In the genomic region with DNA sequence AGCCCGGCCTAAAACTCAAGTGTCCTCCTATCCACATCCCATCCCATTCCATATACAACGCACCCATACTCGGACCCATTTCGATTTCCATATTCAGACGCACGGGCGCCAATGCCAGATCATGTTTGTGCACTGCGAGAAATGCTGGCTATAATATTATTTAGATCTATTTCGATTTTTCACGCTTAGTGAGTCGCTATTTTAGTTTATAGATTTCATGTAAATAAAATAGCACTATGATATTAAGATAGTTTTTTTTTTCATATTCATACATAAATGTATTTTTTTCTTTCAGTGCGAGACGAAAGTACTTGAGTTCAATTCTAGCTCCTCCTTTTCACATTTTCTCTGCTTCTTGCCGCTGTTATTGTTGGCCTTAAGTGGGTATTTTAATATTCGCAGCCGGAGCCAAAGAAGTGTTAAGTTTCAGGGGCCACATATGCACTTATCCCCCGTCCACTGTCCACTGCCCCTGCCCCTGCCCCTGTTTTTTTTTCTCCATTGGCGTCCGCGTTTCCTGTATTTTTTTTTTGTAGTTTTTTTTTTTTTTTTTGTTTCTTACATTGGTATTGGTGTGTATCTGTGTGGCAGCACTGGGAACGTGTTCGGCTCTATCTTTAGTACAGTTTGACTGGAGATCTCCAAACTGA, we compare ENCODE assay signal across 5 fruit fly cellular contexts.
TF ChIP-seq lines count a peak whose summit lies in the region.

No protein-coding gene starts in this region.

TF ChIP-seq in whole organism, adult, 20 proteins besides CTCF, POLR2A, EP300 and RAD21 (continued from another document):
- no peak for TF ChIP-seq CG12768 (GFP tag; optimal IDR thresholded peaks at IDR 0.05; lab: Kevin White, UChicago)
- no peak for TF ChIP-seq pad (GFP tag; optimal IDR thresholded peaks at IDR 0.05; lab: Kevin White, UChicago)
- no peak for TF ChIP-seq Crg-1 (GFP tag; optimal IDR thresholded peaks at IDR 0.05; lab: Kevin White, UChicago)

TF ChIP-seq in whole organism, embryonic, 481 proteins besides CTCF, POLR2A, EP300 and RAD21 (continued from another document and continues in another):
- peak; percentile 59 for TF ChIP-seq CG2875 (GFP tag; optimal IDR thresholded peaks at IDR 0.05; lab: Kevin White, UChicago)
- TF ChIP-seq CG8290 (GFP tag; optimal IDR thresholded peaks at IDR 0.05; lab: Kevin White, UChicago), result peak; percentile 62
- TF ChIP-seq CG8290 (tag; optimal IDR thresholded peaks at IDR 0.05; lab: Kevin White, UChicago), result peak in 1 of 2 experiments; percentile 48
- TF ChIP-seq pros (GFP tag; optimal IDR thresholded peaks at IDR 0.05; lab: Kevin White, UChicago), result peak; percentile 66
- peak; percentile 78 for TF ChIP-seq Max (GFP tag; optimal IDR thresholded peaks at IDR 0.05; lab: Kevin White, UChicago)
- peak; percentile 78 for TF ChIP-seq CG2202 (tag; optimal IDR thresholded peaks at IDR 0.05; lab: Kevin White, UChicago)
- TF ChIP-seq Chrac-16 (GFP tag; optimal IDR thresholded peaks at IDR 0.05; lab: Kevin White, UChicago), result peak; percentile 82
- TF ChIP-seq Sry-δ (GFP tag; optimal IDR thresholded peaks at IDR 0.05; lab: Kevin White, UChicago), result no peak
- TF ChIP-seq wor (GFP tag; IDR thresholded peaks at IDR 0.05; lab: Robert Waterston, UW), result peak; percentile 49; the same call in 1 of the 2 replicates
- TF ChIP-seq Gsc (GFP tag; IDR thresholded peaks at IDR 0.05; lab: Robert Waterston, UW), result peak; percentile 33; the same call in 1 of the 2 replicates
- peak; percentile 22 for TF ChIP-seq Meics (GFP tag; optimal IDR thresholded peaks at IDR 0.05; lab: Kevin White, UChicago)
- no peak for TF ChIP-seq Hmr (GFP tag; optimal IDR thresholded peaks at IDR 0.05; lab: Kevin White, UChicago)
- TF ChIP-seq CG12942 (GFP tag; optimal IDR thresholded peaks at IDR 0.05; lab: Kevin White, UChicago), result peak; percentile 68
- TF ChIP-seq Hey (tag; optimal IDR thresholded peaks at IDR 0.05; lab: Kevin White, UChicago), result no peak
- TF ChIP-seq CG15011 (GFP tag; optimal IDR thresholded peaks at IDR 0.05; lab: Kevin White, UChicago), result peak; percentile 50
- peak; percentile 36; the same call in 1 of the 2 replicates for TF ChIP-seq peb (GFP tag; IDR thresholded peaks at IDR 0.05; lab: Robert Waterston, UW)
- TF ChIP-seq ken (GFP tag; IDR thresholded peaks at IDR 0.05; lab: Robert Waterston, UW), result peak; percentile 63; the same call in 1 of the 3 replicates
- TF ChIP-seq CG6689 (GFP tag; IDR thresholded peaks at IDR 0.05; lab: Robert Waterston, UW), result peak; percentile 74
- peak; percentile 86 for TF ChIP-seq CG8388 (GFP tag; optimal IDR thresholded peaks at IDR 0.05; lab: Kevin White, UChicago)
- TF ChIP-seq sima (GFP tag; optimal IDR thresholded peaks at IDR 0.05; lab: Kevin White, UChicago), result no peak
- no peak for TF ChIP-seq ato (GFP tag; IDR thresholded peaks at IDR 0.05; lab: Robert Waterston, UW; ENCODE audit: partially characterized antibody)
- TF ChIP-seq CG11247 (GFP tag; IDR thresholded peaks at IDR 0.05; lab: Robert Waterston, UW), result no peak
- peak; percentile 41 for TF ChIP-seq repo (GFP tag; optimal IDR thresholded peaks at IDR 0.05; lab: Kevin White, UChicago)
- TF ChIP-seq Hr51 (GFP tag; optimal IDR thresholded peaks at IDR 0.05; lab: Kevin White, UChicago), result peak; percentile 65 to 69
- no peak for TF ChIP-seq slp2 (GFP tag; optimal IDR thresholded peaks at IDR 0.05; lab: Kevin White, UChicago)
- TF ChIP-seq CG7372 (GFP tag; IDR thresholded peaks at IDR 0.05; lab: Robert Waterston, UW), result peak; percentile 53; the same call in 1 of the 2 replicates
- TF ChIP-seq pzg (GFP tag; optimal IDR thresholded peaks at IDR 0.05; lab: Kevin White, UChicago), result no peak
- TF ChIP-seq Camta (GFP tag; optimal IDR thresholded peaks at IDR 0.05; lab: Kevin White, UChicago), result peak; percentile 45
- no peak for TF ChIP-seq CHES-1-like (GFP tag; optimal IDR thresholded peaks at IDR 0.05; lab: Kevin White, UChicago)

TF ChIP-seq in whole organism, prepupa, 60 proteins besides CTCF, POLR2A, EP300 and RAD21 (continued from another document and continues in another):
- TF ChIP-seq CG34406 (GFP tag; optimal IDR thresholded peaks at IDR 0.05; lab: Kevin White, UChicago) (peak; percentile 74), Smox (GFP tag; optimal IDR thresholded peaks at IDR 0.05; lab: Kevin White, UChicago) (peak; percentile 74), CG8119 (GFP tag; IDR thresholded peaks at IDR 0.05; lab: Robert Waterston, UW) (peak; percentile 82), CG9139 (GFP tag; optimal IDR thresholded peaks at IDR 0.05; lab: Kevin White, UChicago) (peak; percentile 81), Hr39 (GFP tag; optimal IDR thresholded peaks at IDR 0.05; lab: Kevin White, UChicago) (peak; percentile 56), CG3919 (GFP tag; optimal IDR thresholded peaks at IDR 0.05; lab: Kevin White, UChicago) (peak; percentile 87), CG11762 (GFP tag; optimal IDR thresholded peaks at IDR 0.05; lab: Kevin White, UChicago; ENCODE audit: insufficient read depth) (peak; percentile 53), achi (GFP tag; optimal IDR thresholded peaks at IDR 0.05; lab: Kevin White, UChicago) (peak; percentile 81), fkh (GFP tag; optimal IDR thresholded peaks at IDR 0.05; lab: Kevin White, UChicago) (no peak), CG16779 (tag; optimal IDR thresholded peaks at IDR 0.05; lab: Kevin White, UChicago) (peak; percentile 59), net (GFP tag; optimal IDR thresholded peaks at IDR 0.05; lab: Kevin White, UChicago) (peak; percentile 78), CG31627 (GFP tag; optimal IDR thresholded peaks at IDR 0.05; lab: Kevin White, UChicago) (peak; percentile 48), svp (GFP tag; lab: Kevin White, UChicago) (peak; percentile 90), CG6854 (GFP tag; optimal IDR thresholded peaks at IDR 0.05; lab: Kevin White, UChicago) (peak; percentile 39), Met (GFP tag; optimal IDR thresholded peaks at IDR 0.05; lab: Kevin White, UChicago) (peak; percentile 80), CG6163 (GFP tag; IDR thresholded peaks at IDR 0.05; lab: Robert Waterston, UW) (peak; percentile 81; the same call in 2 of the 3 replicates), Hr4 (GFP tag; optimal IDR thresholded peaks at IDR 0.05; lab: Kevin White, UChicago) (peak; percentile 65), CG10669 (GFP tag; optimal IDR thresholded peaks at IDR 0.05; lab: Kevin White, UChicago) (peak; percentile 72), dsx (GFP tag; optimal IDR thresholded peaks at IDR 0.05; lab: Kevin White, UChicago; ENCODE audit: poor library complexity, severe bottlenecking) (peak; percentile 79), fd85E (GFP tag; optimal IDR thresholded peaks at IDR 0.05; lab: Kevin White, UChicago) (peak; percentile 4), topi (GFP tag; optimal IDR thresholded peaks at IDR 0.05; lab: Kevin White, UChicago) (peak; percentile 77), Gug (GFP tag; IDR thresholded peaks at IDR 0.05; lab: Robert Waterston, UW) (peak; percentile 39; the same call in 1 of the 2 replicates), Sox14 (GFP tag; optimal IDR thresholded peaks at IDR 0.05; lab: Kevin White, UChicago) (peak; percentile 69), Eip78C (GFP tag; lab: Kevin White, UChicago) (peak; percentile 97), CG8632 (GFP tag; optimal IDR thresholded peaks at IDR 0.05; lab: Kevin White, UChicago) (peak; percentile 72), CG8319 (GFP tag; optimal IDR thresholded peaks at IDR 0.05; lab: Kevin White, UChicago) (peak; percentile 51), ss (GFP tag; optimal IDR thresholded peaks at IDR 0.05; lab: Kevin White, UChicago) (peak; percentile 86 to 88), CG6276 (GFP tag; optimal IDR thresholded peaks at IDR 0.05; lab: Kevin White, UChicago) (peak; percentile 53), CG6808 (GFP tag; optimal IDR thresholded peaks at IDR 0.05; lab: Kevin White, UChicago) (peak; percentile 82), dac (GFP tag; optimal IDR thresholded peaks at IDR 0.05; lab: Kevin White, UChicago) (peak; percentile 36)

TF ChIP-seq in whole organism, pupa, 21 proteins besides CTCF, POLR2A, EP300 and RAD21 (continued from another document):
- TF ChIP-seq Pif1B (GFP tag; optimal IDR thresholded peaks at IDR 0.05; lab: Kevin White, UChicago) (peak; percentile 82), rn (GFP tag; IDR thresholded peaks at IDR 0.05; lab: Robert Waterston, UW) (no peak), CG34367 (tag; optimal IDR thresholded peaks at IDR 0.05; lab: Kevin White, UChicago) (peak; percentile 54)

TF ChIP-seq in whole organism, wandering third instar larva, 38 proteins besides CTCF, POLR2A, EP300 and RAD21 (continued from another document):
- TF ChIP-seq Hr78 (GFP tag; optimal IDR thresholded peaks at IDR 0.05; lab: Kevin White, UChicago) (no peak), rgr (GFP tag; optimal IDR thresholded peaks at IDR 0.05; lab: Kevin White, UChicago) (peak; percentile 75), dmrt93B (GFP tag; optimal IDR thresholded peaks at IDR 0.05; lab: Kevin White, UChicago) (peak; percentile 1), h (GFP tag; optimal IDR thresholded peaks at IDR 0.05; lab: Kevin White, UChicago) (peak; percentile 84), CrebA (GFP tag; optimal IDR thresholded peaks at IDR 0.05; lab: Kevin White, UChicago; ENCODE audit: borderline replicate concordance) (no peak), jim (GFP tag; optimal IDR thresholded peaks at IDR 0.05; lab: Kevin White, UChicago) (no peak), CG9705 (GFP tag; optimal IDR thresholded peaks at IDR 0.05; lab: Kevin White, UChicago) (peak; percentile 7), GATAd (GFP tag; optimal IDR thresholded peaks at IDR 0.05; lab: Kevin White, UChicago) (no peak), Hnf4 (GFP tag; optimal IDR thresholded peaks at IDR 0.05; lab: Kevin White, UChicago) (peak; percentile 68), Jra (GFP tag; optimal IDR thresholded peaks at IDR 0.05; lab: Kevin White, UChicago) (no peak), Hr83 (GFP tag; optimal IDR thresholded peaks at IDR 0.05; lab: Kevin White, UChicago; ENCODE audit: poor library complexity, severe bottlenecking) (no peak), ey (GFP tag; optimal IDR thresholded peaks at IDR 0.05; lab: Kevin White, UChicago) (peak; percentile 54), Dif (GFP tag; optimal IDR thresholded peaks at IDR 0.05; lab: Kevin White, UChicago; ENCODE audit: partially characterized antibody) (no peak), Myc (optimal IDR thresholded peaks at IDR 0.05; lab: Kevin White, UChicago) (no peak), OdsH (GFP tag; optimal IDR thresholded peaks at IDR 0.05; lab: Kevin White, UChicago) (peak; percentile 79), dl (GFP tag; optimal IDR thresholded peaks at IDR 0.05; lab: Kevin White, UChicago; ENCODE audit: insufficient read depth in 1 of 2, partially characterized antibody in 2 of 2) (no peak), N (GFP tag; optimal IDR thresholded peaks at IDR 0.05; lab: Kevin White, UChicago) (no peak)
TF ChIP-seq in whole organism, wandering third instar larva: peak in this region for 18.
